Worm (Caenorhabditis elegans) whole organism, early embryonic: ENCODE data around the gene cest-5.1.

Experiments
- aly-1 ChIP-seq: sonication (generic microtip); optimal IDR thresholded peaks from 2 replicates; lab custom pipeline; 2016; ENCODE audit warnings: missing genetic modification characterization, missing compliant biosample characterization
- ama-1 ChIP-seq: fragments of 150-350 bp; optimal IDR thresholded peaks from 2 replicates; lab custom pipeline; 2014
- ceh-13 ChIP-seq: fragments of 200-800 bp; sonication (Bioruptor generic); optimal IDR thresholded peaks from 2 replicates; lab custom pipeline; 2018; ENCODE audit warnings: mild to moderate bottlenecking, missing genetic modification characterization, missing compliant biosample characterization
- flt-1 ChIP-seq: fragments of 200-800 bp; sonication (Bioruptor generic); IDR thresholded peaks from 2 replicates; pipeline ENCODE4 v1.3.6; 2022; ENCODE audit warnings: missing genetic modification characterization, missing compliant biosample characterization
- hnd-1 ChIP-seq: sonication (generic microtip); optimal IDR thresholded peaks from 2 replicates; lab custom pipeline; 2016; ENCODE audit warnings: missing genetic modification characterization, missing compliant biosample characterization
- tbx-37 ChIP-seq: fragments of 200-800 bp; sonication (Bioruptor generic); conservative IDR thresholded peaks from 2 replicates; pipeline ENCODE4 v1.3.6; 2022; ENCODE audit warnings: missing genetic modification reagents, missing genetic modification characterization, missing compliant biosample characterization
- tra-4 ChIP-seq: sonication (generic microtip); optimal IDR thresholded peaks from 2 replicates; lab custom pipeline; 2017; ENCODE audit warnings: missing genetic modification characterization, missing compliant biosample characterization

- TF ChIP-seq ceh-13 (no peak), ama-1 (lab: Kevin White, UChicago) (no peak), aly-1 (tag; lab: Kevin White, UChicago) (no peak), hnd-1 (tag; lab: Kevin White, UChicago) (no peak), tra-4 (tag; lab: Kevin White, UChicago) (no peak), flt-1 (GFP tag; lab: Robert Waterston, UW) (no peak), tbx-37 (GFP tag; lab: Robert Waterston, UW) (no peak)
Measured at ce11 chrIV:6597298-6597697, 34.3 kb downstream of the cest-5.1 start, which contains the start of gene F38A5.6.
